Worm (Caenorhabditis elegans) whole organism, early embryonic: ENCODE results near the gene mpz-3.

Experiments used
- B0310.2 ChIP-seq: sonication (generic microtip); optimal IDR thresholded peaks from 2 replicates; lab custom pipeline; 2016; ENCODE audit warnings: mild to moderate bottlenecking, missing genetic modification characterization, missing compliant biosample characterization
- F13C5.2 ChIP-seq: sonication (generic microtip); optimal IDR thresholded peaks from 2 replicates; lab custom pipeline; 2017; ENCODE audit warnings: mild to moderate bottlenecking, missing genetic modification characterization, inconsistent platforms, missing compliant biosample characterization
- aly-1 ChIP-seq: sonication (generic microtip); optimal IDR thresholded peaks from 2 replicates; lab custom pipeline; 2016; ENCODE audit warnings: missing genetic modification characterization, missing compliant biosample characterization
- ama-1 ChIP-seq: fragments of 150-350 bp; optimal IDR thresholded peaks from 2 replicates; lab custom pipeline; 2014
- ceh-13 ChIP-seq: fragments of 200-800 bp; sonication (Bioruptor generic); optimal IDR thresholded peaks from 2 replicates; lab custom pipeline; 2018; ENCODE audit warnings: mild to moderate bottlenecking, missing genetic modification characterization, missing compliant biosample characterization
- ets-7 ChIP-seq: sonication (generic microtip); optimal IDR thresholded peaks from 2 replicates; lab custom pipeline; 2016; ENCODE audit warnings: missing genotype, missing genetic modification characterization, missing compliant biosample characterization
- flt-1 ChIP-seq: fragments of 200-800 bp; sonication (Bioruptor generic); IDR thresholded peaks from 2 replicates; pipeline ENCODE4 v1.3.6; 2022; ENCODE audit warnings: missing genetic modification characterization, missing compliant biosample characterization
- hnd-1 ChIP-seq: sonication (generic microtip); optimal IDR thresholded peaks from 2 replicates; lab custom pipeline; 2016; ENCODE audit warnings: missing genetic modification characterization, missing compliant biosample characterization
- scrt-1 ChIP-seq: fragments of 200-800 bp; sonication (Bioruptor generic); IDR thresholded peaks from 2 replicates; pipeline ENCODE4 v1.3.6; 2022; ENCODE audit warnings: missing genetic modification characterization, missing compliant biosample characterization
- sea-1 ChIP-seq: fragments of 200-800 bp; sonication (Bioruptor generic); conservative IDR thresholded peaks from 2 replicates; pipeline ENCODE4 v1.3.6; 2022; ENCODE audit warnings: missing genetic modification characterization, missing compliant biosample characterization
- tbx-37 ChIP-seq: fragments of 200-800 bp; sonication (Bioruptor generic); conservative IDR thresholded peaks from 2 replicates; pipeline ENCODE4 v1.3.6; 2022; ENCODE audit warnings: missing genetic modification reagents, missing genetic modification characterization, missing compliant biosample characterization
- tra-4 ChIP-seq: sonication (generic microtip); optimal IDR thresholded peaks from 2 replicates; lab custom pipeline; 2017; ENCODE audit warnings: missing genetic modification characterization, missing compliant biosample characterization

DNA sequence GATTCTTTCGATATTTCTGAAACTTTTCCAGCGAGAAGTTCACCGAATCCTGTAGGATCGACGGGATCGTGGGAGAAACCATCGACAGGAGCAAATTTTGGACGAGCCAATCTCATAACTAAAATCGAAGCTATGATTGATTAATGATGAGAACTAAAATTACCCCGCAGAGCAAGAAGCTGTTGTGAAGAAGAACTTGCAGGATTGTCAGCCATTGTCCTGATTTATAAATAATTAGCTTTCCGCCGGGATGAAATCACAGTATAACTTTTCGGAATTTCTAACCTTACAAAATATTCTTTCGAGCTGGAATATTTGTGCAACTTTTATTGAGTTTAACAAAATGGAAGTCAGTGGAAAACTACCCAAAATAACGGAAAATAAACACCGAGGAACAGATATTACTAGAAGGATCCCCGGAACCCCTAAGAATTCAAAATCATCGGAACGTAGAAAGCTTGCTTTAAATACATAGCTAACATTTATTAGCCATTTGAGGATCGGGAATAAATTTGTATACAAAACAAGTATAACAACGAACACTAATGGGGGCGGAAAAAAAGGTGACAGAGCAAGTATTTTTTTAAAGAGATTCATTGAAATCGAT lies 22.2 kb upstream of the mpz-3 start, which contains the start of gene C56C10.7:
- TF ChIP-seq ama-1 (lab: Kevin White, UChicago), result no peak
- no peak for TF ChIP-seq B0310.2 (tag; lab: Kevin White, UChicago)
- TF ChIP-seq F13C5.2 (tag; lab: Kevin White, UChicago), result no peak
- no peak for TF ChIP-seq scrt-1 (GFP tag; lab: Robert Waterston, UW)
- no peak for TF ChIP-seq tra-4 (tag; lab: Kevin White, UChicago)
- TF ChIP-seq flt-1 (GFP tag; lab: Robert Waterston, UW), result no peak
- TF ChIP-seq ceh-13 (GFP tag; lab: Kevin White, UChicago), result no peak
- TF ChIP-seq tbx-37 (GFP tag; lab: Robert Waterston, UW), result no peak
- TF ChIP-seq aly-1, result no peak
- TF ChIP-seq ets-7, result no peak
- no peak for TF ChIP-seq sea-1
- TF ChIP-seq hnd-1 (tag; lab: Kevin White, UChicago), result no peak
